Fruit fly (Drosophila melanogaster) whole organism, pupa: Measurements from ENCODE around the gene CG16753.
A peak's percentile ranks its signal among the peaks of the same experiment; 100 is the strongest.

Source experiments
- CG10348 ChIP-seq: fragments of 200-800 bp; sonication (Bioruptor generic); IDR thresholded peaks from 2 replicates; pipeline ENCODE4 v1.3.6; 2022; ENCODE audit warnings: missing biosample characterization, missing genetic modification characterization
- CG12605 ChIP-seq: fragments of 200-800 bp; sonication (Bioruptor generic); IDR thresholded peaks from 2 replicates; pipeline ENCODE4 v1.3.6; 2022; ENCODE audit warnings: missing biosample characterization, missing genetic modification characterization
- CG13204 ChIP-seq: fragments of 200-800 bp; sonication (Bioruptor generic); optimal IDR thresholded peaks from 2 replicates; lab custom pipeline; 2018; ENCODE audit warnings: missing biosample characterization, mild to moderate bottlenecking, missing genetic modification characterization, moderate library complexity
- CG14655 ChIP-seq: fragments of 200-800 bp; sonication (Bioruptor generic); optimal IDR thresholded peaks from 3 replicates; lab custom pipeline; 2017; ENCODE audit warnings: mild to moderate bottlenecking, missing biosample characterization, missing genetic modification reagents, missing genetic modification characterization
- CG15710 ChIP-seq: fragments of 200-800 bp; sonication (Bioruptor generic); optimal IDR thresholded peaks from 2 replicates; lab custom pipeline; 2018; ENCODE audit warnings: missing biosample characterization, mild to moderate bottlenecking, missing genetic modification characterization, moderate library complexity
- CG17806 ChIP-seq: fragments of 200-800 bp; sonication (Bioruptor generic); optimal IDR thresholded peaks from 2 replicates; lab custom pipeline; 2018; ENCODE audit warnings: missing biosample characterization, mild to moderate bottlenecking, missing genetic modification characterization, moderate library complexity
- CG32121 ChIP-seq: fragments of 200-800 bp; sonication (Bioruptor generic); IDR thresholded peaks from 2 replicates; pipeline ENCODE4 v1.3.6; 2022; ENCODE audit warnings: missing biosample characterization, missing genetic modification characterization
- CG34367 ChIP-seq: fragments of 200-800 bp; sonication (Bioruptor generic); optimal IDR thresholded peaks from 2 replicates; lab custom pipeline; 2018; ENCODE audit warnings: missing biosample characterization, mild to moderate bottlenecking, missing genetic modification characterization
- CG4496 ChIP-seq: fragments of 200-800 bp; sonication (Bioruptor generic); IDR thresholded peaks from 3 replicates; pipeline ENCODE4 v1.3.6; 2022; ENCODE audit warnings: missing biosample characterization, missing genetic modification characterization
- CG8159 ChIP-seq: fragments of 200-800 bp; sonication (Bioruptor generic); optimal IDR thresholded peaks from 3 replicates; lab custom pipeline; 2018; ENCODE audit warnings: missing biosample characterization, mild to moderate bottlenecking, missing genetic modification characterization, moderate library complexity
- CG8301 ChIP-seq: fragments of 200-800 bp; sonication (Bioruptor generic); optimal IDR thresholded peaks from 2 replicates; lab custom pipeline; 2018; ENCODE audit warnings: missing biosample characterization, mild to moderate bottlenecking, missing genetic modification characterization
- CG9948 ChIP-seq: fragments of 200-800 bp; sonication (Bioruptor generic); optimal IDR thresholded peaks from 2 replicates; lab custom pipeline; 2018; ENCODE audit warnings: missing biosample characterization, mild to moderate bottlenecking, missing genetic modification characterization, moderate library complexity
- D1 ChIP-seq: fragments of 200-800 bp; sonication (Bioruptor generic); optimal IDR thresholded peaks from 2 replicates; lab custom pipeline; 2018; ENCODE audit warnings: missing biosample characterization, mild to moderate bottlenecking, missing genetic modification characterization, moderate library complexity
- EcR ChIP-seq: fragments of 200-800 bp; sonication (Bioruptor generic); optimal IDR thresholded peaks from 3 replicates; lab custom pipeline; 2019; ENCODE audit warnings: missing biosample characterization, missing genetic modification characterization, mild to moderate bottlenecking, moderate library complexity, missing genetic modification reagents
- Ets98B ChIP-seq: fragments of 200-800 bp; sonication (Bioruptor generic); IDR thresholded peaks from 2 replicates; pipeline ENCODE4 v1.3.6; 2022; ENCODE audit warnings: missing biosample characterization, missing genetic modification characterization
- Pif1A ChIP-seq: fragments of 200-800 bp; sonication (Bioruptor generic); optimal IDR thresholded peaks from 3 replicates; lab custom pipeline; 2016; ENCODE audit warnings: missing biosample characterization, missing genetic modification characterization
- Pif1B ChIP-seq: fragments of 200-800 bp; sonication (Bioruptor generic); optimal IDR thresholded peaks from 3 replicates; lab custom pipeline; 2016; ENCODE audit warnings: missing biosample characterization, missing genetic modification characterization
- Snoo ChIP-seq: fragments of 200-800 bp; sonication (Bioruptor generic); optimal IDR thresholded peaks from 3 replicates; lab custom pipeline; 2017; ENCODE audit warnings: missing biosample characterization, mild to moderate bottlenecking, missing genetic modification characterization, inconsistent platforms
- fd96Ca ChIP-seq: fragments of 200-800 bp; sonication (Bioruptor generic); IDR thresholded peaks from 3 replicates; pipeline ENCODE4 v1.3.6; 2022; ENCODE audit warnings: missing biosample characterization, missing genetic modification characterization
- gl ChIP-seq: fragments of 200-800 bp; sonication (Bioruptor generic); optimal IDR thresholded peaks from 2 replicates; lab custom pipeline; 2018; ENCODE audit warnings: missing biosample characterization, mild to moderate bottlenecking, missing genetic modification characterization
- rn ChIP-seq: fragments of 200-800 bp; sonication (Bioruptor generic); IDR thresholded peaks from 2 replicates; pipeline ENCODE4 v1.3.6; 2022; ENCODE audit warnings: missing biosample characterization, missing genetic modification characterization

Gene CG16753

dm6 chr3L:3096726-3097597, 42.1 kb downstream of the CG16753 start:
- no peak for TF ChIP-seq gl (tag; lab: Kevin White, UChicago)

dm6 chr3L:3097598-3097880, 42.7 kb downstream of the CG16753 start:
- 0 out of 2 replicates have a peak, but pooled peaks have one; percentile 20 for TF ChIP-seq CG32121 (GFP tag; lab: Robert Waterston, UW)
- TF ChIP-seq gl (tag; lab: Kevin White, UChicago) = no peak

- TF ChIP-seq CG15710 (tag; lab: Kevin White, UChicago) (no peak), CG8301 (tag; lab: Kevin White, UChicago) (peak; percentile 38), CG9948 (no peak), CG8159 (tag; lab: Kevin White, UChicago) (no peak), gl (tag; lab: Kevin White, UChicago) (no peak), CG4496 (GFP tag; lab: Robert Waterston, UW) (no peak), Snoo (tag; lab: Kevin White, UChicago) (peak; percentile 40), Ets98B (no peak), CG10348 (GFP tag; lab: Robert Waterston, UW) (no peak), rn (GFP tag; lab: Robert Waterston, UW) (no peak), CG17806 (no peak), Pif1A (no peak), CG32121 (GFP tag; lab: Robert Waterston, UW) (no peak), CG12605 (GFP tag; lab: Robert Waterston, UW) (no peak), CG13204 (GFP tag; lab: Kevin White, UChicago) (no peak), EcR (GFP tag; lab: Kevin White, UChicago) (no peak), fd96Ca (GFP tag; lab: Robert Waterston, UW) (no peak), Pif1B (GFP tag; lab: Kevin White, UChicago) (no peak), CG14655 (GFP tag; lab: Kevin White, UChicago) (peak; percentile 9)
These were observed 44.0 kb downstream of the CG16753 start for dm6 chr3L:3098778-3099429.

dm6 chr3L:3101157-3101556, 46.3 kb downstream of the CG16753 start:
- TF ChIP-seq CG34367 (tag; lab: Kevin White, UChicago) (peak; percentile 1), CG12605 (GFP tag; lab: Robert Waterston, UW) (no peak), gl (tag; lab: Kevin White, UChicago) (peak; percentile 6), EcR (GFP tag; lab: Kevin White, UChicago) (peak; percentile 96)

dm6 chr3L:3102506-3103023, 47.7 kb downstream of the CG16753 start:
- TF ChIP-seq rn (GFP tag; lab: Robert Waterston, UW) (no peak), CG9948 (no peak), CG14655 (GFP tag; lab: Kevin White, UChicago) (no peak), CG32121 (GFP tag; lab: Robert Waterston, UW) (no peak), CG12605 (GFP tag; lab: Robert Waterston, UW) (no peak), Pif1A (no peak), D1 (tag; lab: Kevin White, UChicago) (no peak), CG10348 (GFP tag; lab: Robert Waterston, UW) (no peak)
